Fruit fly (Drosophila melanogaster) whole organism, prepupa: ENCODE results near the gene CG12795.

Source experiments
- CG11762 ChIP-seq: fragments of 200-800 bp; sonication (Bioruptor generic); optimal IDR thresholded peaks from 3 replicates; lab custom pipeline; 2016; ENCODE audit warnings: missing biosample characterization, missing genetic modification characterization; ENCODE audit not compliant: insufficient read depth
- CG15336 ChIP-seq: fragments of 200-800 bp; sonication (Bioruptor generic); IDR thresholded peaks from 2 replicates; pipeline ENCODE4 v1.3.6; 2022; ENCODE audit warnings: missing biosample characterization, missing genetic modification characterization
- CG1621 ChIP-seq: fragments of 200-800 bp; sonication (Bioruptor generic); optimal IDR thresholded peaks from 3 replicates; lab custom pipeline; 2018; ENCODE audit warnings: missing biosample characterization, mild to moderate bottlenecking, missing genetic modification characterization
- CG16779 ChIP-seq: fragments of 200-800 bp; sonication (Bioruptor generic); optimal IDR thresholded peaks from 3 replicates; lab custom pipeline; 2017; ENCODE audit warnings: missing biosample characterization, mild to moderate bottlenecking, missing genetic modification characterization
- CG3032 ChIP-seq: fragments of 200-800 bp; optimal IDR thresholded peaks from 2 replicates; lab custom pipeline; 2019; ENCODE audit warnings: missing biosample characterization, mild to moderate bottlenecking, missing genetic modification characterization, moderate library complexity
- CG31627 ChIP-seq: fragments of 200-800 bp; sonication (Bioruptor generic); optimal IDR thresholded peaks from 3 replicates; lab custom pipeline; 2016; ENCODE audit warnings: missing biosample characterization, missing genetic modification characterization
- CG32006 ChIP-seq: fragments of 200-800 bp; sonication (Bioruptor generic); optimal IDR thresholded peaks from 3 replicates; lab custom pipeline; 2017; ENCODE audit warnings: missing biosample characterization, mild to moderate bottlenecking, missing genetic modification characterization
- CG34406 ChIP-seq: fragments of 200-800 bp; sonication (Bioruptor generic); optimal IDR thresholded peaks from 3 replicates; lab custom pipeline; 2016; ENCODE audit warnings: missing biosample characterization, missing genetic modification characterization
- CG3919 ChIP-seq: fragments of 200-800 bp; sonication (Bioruptor generic); optimal IDR thresholded peaks from 3 replicates; lab custom pipeline; 2016; ENCODE audit warnings: missing biosample characterization, missing genetic modification characterization
- CG4318 ChIP-seq: fragments of 200-800 bp; sonication (Bioruptor generic); optimal IDR thresholded peaks from 3 replicates; lab custom pipeline; 2017; ENCODE audit warnings: missing biosample characterization, mild to moderate bottlenecking, missing genetic modification characterization
- CG6163 ChIP-seq: fragments of 200-800 bp; sonication (Bioruptor generic); IDR thresholded peaks from 3 replicates; pipeline ENCODE4 v1.3.6; 2022; ENCODE audit warnings: missing biosample characterization, missing genetic modification characterization
- CG6276 ChIP-seq: fragments of 200-800 bp; sonication (Bioruptor generic); optimal IDR thresholded peaks from 2 replicates; lab custom pipeline; 2017; ENCODE audit warnings: missing biosample characterization, mild to moderate bottlenecking, missing genetic modification characterization
- CG6792 ChIP-seq: fragments of 200-800 bp; sonication (Bioruptor generic); optimal IDR thresholded peaks from 3 replicates; lab custom pipeline; 2016; ENCODE audit warnings: missing biosample characterization, missing genetic modification characterization
- CG6854 ChIP-seq: fragments of 200-800 bp; sonication (Bioruptor generic); optimal IDR thresholded peaks from 2 replicates; lab custom pipeline; 2017; ENCODE audit warnings: missing biosample characterization, mild to moderate bottlenecking, missing genetic modification characterization
- CG7368 ChIP-seq: fragments of 200-800 bp; sonication (Bioruptor generic); optimal IDR thresholded peaks from 3 replicates; lab custom pipeline; 2016; ENCODE audit warnings: missing biosample characterization, missing genetic modification characterization
- CG8119 ChIP-seq: fragments of 200-800 bp; sonication (Bioruptor generic); IDR thresholded peaks from 3 replicates; pipeline ENCODE4 v1.3.6; 2022; ENCODE audit warnings: missing biosample characterization, missing genetic modification characterization
- CG8319 ChIP-seq: fragments of 200-800 bp; sonication (Bioruptor generic); optimal IDR thresholded peaks from 3 replicates; lab custom pipeline; 2016; ENCODE audit warnings: missing biosample characterization, missing genetic modification characterization
- CG8632 ChIP-seq: fragments of 200-800 bp; sonication (Bioruptor generic); optimal IDR thresholded peaks from 3 replicates; lab custom pipeline; 2016; ENCODE audit warnings: missing biosample characterization, missing genetic modification characterization
- Eip78C ChIP-seq: fragments of 200-800 bp; sonication (Bioruptor generic); peaks from one replicate; lab custom pipeline; 2016; ENCODE audit warnings: missing biosample characterization, missing genetic modification characterization
- Eip93F ChIP-seq: fragments of 200-800 bp; sonication (Bioruptor generic); optimal IDR thresholded peaks from 2 replicates; lab custom pipeline; 2016; ENCODE audit warnings: missing biosample characterization, mild to moderate bottlenecking, missing genetic modification characterization
- Ets21C ChIP-seq: fragments of 200-800 bp; sonication (Bioruptor generic); optimal IDR thresholded peaks from 3 replicates; lab custom pipeline; 2016; ENCODE audit warnings: missing biosample characterization, missing genetic modification characterization
- Gug ChIP-seq: fragments of 200-800 bp; sonication (Bioruptor generic); IDR thresholded peaks from 2 replicates; pipeline ENCODE4 v1.3.6; 2022; ENCODE audit warnings: missing biosample characterization, missing genetic modification characterization
- Hr38 ChIP-seq: sonication (Bioruptor generic); optimal IDR thresholded peaks from 2 replicates; lab custom pipeline; 2016; ENCODE audit warnings: missing biosample characterization, missing genetic modification characterization
- Hr39 ChIP-seq: fragments of 200-800 bp; sonication (Bioruptor generic); optimal IDR thresholded peaks from 2 replicates; lab custom pipeline; 2016; ENCODE audit warnings: missing biosample characterization, missing genetic modification characterization
- Hr4 ChIP-seq: fragments of 200-800 bp; sonication (Bioruptor generic); optimal IDR thresholded peaks from 3 replicates; lab custom pipeline; 2016; ENCODE audit warnings: missing biosample characterization, missing genetic modification characterization
- Met ChIP-seq: fragments of 200-800 bp; sonication (Bioruptor generic); optimal IDR thresholded peaks from 3 replicates; lab custom pipeline; 2016; ENCODE audit warnings: missing biosample characterization, missing genetic modification characterization
- OdsH ChIP-seq: fragments of 200-800 bp; sonication (Bioruptor generic); optimal IDR thresholded peaks from 3 replicates; lab custom pipeline; 2016; ENCODE audit warnings: missing biosample characterization, missing genetic modification characterization
- Smox ChIP-seq: fragments of 200-800 bp; sonication (Bioruptor generic); optimal IDR thresholded peaks from 3 replicates; lab custom pipeline; 2016; ENCODE audit warnings: missing biosample characterization, missing genetic modification characterization
- Sox14 ChIP-seq: fragments of 200-800 bp; sonication (Bioruptor generic); optimal IDR thresholded peaks from 3 replicates; lab custom pipeline; 2016; ENCODE audit warnings: missing biosample characterization, missing genetic modification characterization
- Sox15 ChIP-seq: fragments of 200-800 bp; sonication (Bioruptor generic); optimal IDR thresholded peaks from 3 replicates; lab custom pipeline; 2016; ENCODE audit warnings: missing biosample characterization, missing genetic modification characterization
- achi ChIP-seq: fragments of 200-800 bp; sonication (Bioruptor generic); optimal IDR thresholded peaks from 3 replicates; lab custom pipeline; 2016; ENCODE audit warnings: missing biosample characterization, missing genetic modification characterization
- acj6 ChIP-seq: fragments of 200-800 bp; sonication (Bioruptor generic); optimal IDR thresholded peaks from 3 replicates; lab custom pipeline; 2016; ENCODE audit warnings: missing biosample characterization, missing genetic modification characterization
- cyc ChIP-seq: fragments of 200-800 bp; sonication (Bioruptor generic); optimal IDR thresholded peaks from 3 replicates; lab custom pipeline; 2016; ENCODE audit warnings: missing biosample characterization, missing genetic modification characterization
- dac ChIP-seq: fragments of 200-800 bp; sonication (Bioruptor generic); optimal IDR thresholded peaks from 2 replicates; lab custom pipeline; 2017; ENCODE audit warnings: missing biosample characterization, mild to moderate bottlenecking, missing genetic modification characterization
- dsx ChIP-seq: fragments of 200-800 bp; optimal IDR thresholded peaks from 3 replicates; lab custom pipeline; 2019; ENCODE audit warnings: missing biosample characterization, mild to moderate bottlenecking, missing genetic modification characterization, moderate library complexity; ENCODE audit not compliant: poor library complexity, severe bottlenecking
- eg ChIP-seq: fragments of 200-800 bp; sonication (Bioruptor generic); IDR thresholded peaks from 3 replicates; pipeline ENCODE4 v1.3.6; 2022; ENCODE audit warnings: missing biosample characterization, missing genetic modification characterization
- esn ChIP-seq: fragments of 200-800 bp; sonication (Bioruptor generic); optimal IDR thresholded peaks from 2 replicates; lab custom pipeline; 2016; ENCODE audit warnings: missing biosample characterization, mild to moderate bottlenecking, missing genetic modification characterization, moderate library complexity
- fd85E ChIP-seq: fragments of 200-800 bp; sonication (Bioruptor generic); optimal IDR thresholded peaks from 3 replicates; lab custom pipeline; 2016; ENCODE audit warnings: missing biosample characterization, missing genetic modification characterization
- lz ChIP-seq: fragments of 200-800 bp; sonication (Bioruptor generic); optimal IDR thresholded peaks from 3 replicates; lab custom pipeline; 2016; ENCODE audit warnings: missing biosample characterization, missing genetic modification characterization
- net ChIP-seq: fragments of 200-800 bp; sonication (Bioruptor generic); optimal IDR thresholded peaks from 3 replicates; lab custom pipeline; 2016; ENCODE audit warnings: missing biosample characterization, missing genetic modification characterization
- pdm3 ChIP-seq: fragments of 200-800 bp; sonication (Bioruptor generic); optimal IDR thresholded peaks from 3 replicates; lab custom pipeline; 2016; ENCODE audit warnings: missing biosample characterization, missing genetic modification characterization
- spab ChIP-seq: fragments of 200-800 bp; sonication (Bioruptor generic); optimal IDR thresholded peaks from 2 replicates; lab custom pipeline; 2017; ENCODE audit warnings: missing biosample characterization, mild to moderate bottlenecking, missing genetic modification characterization, missing genetic modification reagents
- ss ChIP-seq, 2 experiments: fragments of 200-800 bp; sonication (Bioruptor generic); optimal IDR thresholded peaks; 2 replicates in 1 of 2; 3 replicates in 1 of 2; lab custom pipeline; 2017 to 2018; ENCODE audit warnings: mild to moderate bottlenecking in 2 of 2, missing biosample characterization in 2 of 2, missing genetic modification characterization in 2 of 2, moderate library complexity in 1 of 2
- vri ChIP-seq: fragments of 200-800 bp; sonication (Bioruptor generic); optimal IDR thresholded peaks from 3 replicates; lab custom pipeline; 2016; ENCODE audit warnings: missing biosample characterization, mild to moderate bottlenecking, missing genetic modification characterization

The CG12795 gene

DNA sequence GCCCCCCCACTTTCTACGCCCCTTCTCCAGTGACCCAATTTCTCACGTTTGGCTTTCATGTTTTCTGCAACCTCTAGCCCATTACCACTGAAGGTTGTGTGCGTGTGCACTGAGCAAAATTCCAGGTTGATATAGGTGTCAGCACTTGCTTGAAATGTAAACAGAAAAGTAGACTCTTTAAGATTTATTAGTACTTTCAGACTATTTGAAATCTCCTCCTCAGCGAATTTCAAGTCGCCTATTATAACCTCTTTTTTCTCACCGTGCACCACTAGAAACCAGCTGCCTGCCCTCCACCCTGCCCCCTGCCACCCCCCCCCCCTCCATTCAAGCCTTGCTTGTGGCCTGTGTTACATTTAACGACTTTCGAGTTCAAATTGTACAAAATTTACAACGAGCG lies 17.2 kb upstream of the CG12795 start (continued):
- TF ChIP-seq dsx (GFP tag; lab: Kevin White, UChicago) (no peak), Hr38 (no peak), CG7368 (no peak), CG16779 (tag; lab: Kevin White, UChicago) (no peak), spab (GFP tag; lab: Kevin White, UChicago) (no peak), lz (GFP tag; lab: Kevin White, UChicago) (no peak), CG1621 (tag; lab: Kevin White, UChicago) (no peak), dac (GFP tag; lab: Kevin White, UChicago) (peak; percentile 30), esn (GFP tag; lab: Kevin White, UChicago) (no peak), CG34406 (GFP tag; lab: Kevin White, UChicago) (no peak), CG15336 (GFP tag; lab: Robert Waterston, UW) (peak; percentile 66), CG31627 (GFP tag; lab: Kevin White, UChicago) (no peak), Sox15 (GFP tag; lab: Kevin White, UChicago) (no peak)

DNA sequence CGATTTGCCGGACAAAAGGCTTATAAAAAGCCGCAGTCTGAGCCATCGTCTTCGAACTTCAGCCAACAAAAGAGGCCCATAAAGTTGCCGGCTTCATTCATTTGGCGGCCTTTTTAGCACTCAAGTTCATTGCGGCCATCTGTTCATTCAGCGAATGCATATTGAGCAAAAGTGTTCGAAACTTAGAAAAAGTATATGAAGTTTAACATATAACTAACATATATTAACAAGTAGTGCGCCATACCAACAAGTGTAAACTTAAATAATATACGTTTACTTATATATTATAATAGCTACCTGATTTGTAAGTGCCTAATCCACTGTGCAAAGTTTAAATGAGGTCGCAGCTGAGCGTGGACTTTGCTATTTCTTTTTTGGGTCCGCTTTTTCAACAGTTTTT lies 15.9 kb upstream of the CG12795 start:
- peak; percentile 68 for TF ChIP-seq CG8119
- no peak for TF ChIP-seq CG6854 (GFP tag; lab: Kevin White, UChicago)
- TF ChIP-seq CG4318 (GFP tag; lab: Kevin White, UChicago) = peak; percentile 4
- peak; percentile 39 for TF ChIP-seq OdsH
- peak; percentile 29; the same call in 1 of the 2 replicates for TF ChIP-seq CG15336 (GFP tag; lab: Robert Waterston, UW)
- peak; percentile 67 for TF ChIP-seq Eip78C (GFP tag; lab: Kevin White, UChicago)
- TF ChIP-seq Sox14 (GFP tag; lab: Kevin White, UChicago) = peak; percentile 15
- TF ChIP-seq CG3919 = no peak
- peak; percentile 52; the same call in 2 of the 3 replicates for TF ChIP-seq CG6163 (GFP tag; lab: Robert Waterston, UW)
- TF ChIP-seq Hr4 (GFP tag; lab: Kevin White, UChicago) = peak; percentile 38
- TF ChIP-seq achi (GFP tag; lab: Kevin White, UChicago) = peak; percentile 29
- TF ChIP-seq CG16779 (tag; lab: Kevin White, UChicago) = no peak
- TF ChIP-seq net = peak; percentile 6
- no peak for TF ChIP-seq CG31627 (GFP tag; lab: Kevin White, UChicago)
- peak; percentile 47 for TF ChIP-seq CG32006 (GFP tag; lab: Kevin White, UChicago)
- peak; percentile 28; the same call in 1 of the 3 replicates for TF ChIP-seq eg (GFP tag; lab: Robert Waterston, UW)
- peak; percentile 12 for TF ChIP-seq CG6276 (GFP tag; lab: Kevin White, UChicago)
- peak; percentile 43 for TF ChIP-seq dac (GFP tag; lab: Kevin White, UChicago)
- peak; percentile 17 for TF ChIP-seq pdm3 (GFP tag; lab: Kevin White, UChicago)

DNA sequence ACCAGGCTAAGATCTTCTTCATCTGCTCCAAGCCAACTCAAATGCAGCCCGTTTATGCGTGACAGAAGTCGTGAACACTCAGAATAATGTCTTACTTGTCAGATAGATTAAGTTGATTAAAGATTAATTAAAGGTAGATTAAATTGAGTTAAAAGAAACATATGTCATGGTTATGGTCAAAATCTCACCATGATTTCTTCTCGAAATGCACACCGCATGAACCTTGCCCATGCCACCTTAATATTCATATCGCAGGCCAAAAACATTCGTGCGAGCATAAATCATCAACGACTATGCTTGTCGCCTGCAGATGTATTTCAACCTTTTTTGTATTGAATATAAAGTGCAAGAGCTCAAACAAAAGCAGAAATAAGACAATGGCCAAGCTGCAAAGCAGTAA lies 15.2 kb upstream of the CG12795 start:
- peak; percentile 63 for TF ChIP-seq CG11762 (GFP tag; lab: Kevin White, UChicago)
- TF ChIP-seq achi (GFP tag; lab: Kevin White, UChicago) = peak; percentile 83
- TF ChIP-seq CG1621 (tag; lab: Kevin White, UChicago) = peak; percentile 76
- peak; percentile 93 for TF ChIP-seq OdsH
- TF ChIP-seq CG7368 = peak; percentile 71
- peak; percentile 91 for TF ChIP-seq eg (GFP tag; lab: Robert Waterston, UW)
- peak; percentile 92 for TF ChIP-seq pdm3 (GFP tag; lab: Kevin White, UChicago)
- TF ChIP-seq vri (GFP tag; lab: Kevin White, UChicago) = peak; percentile 95
- TF ChIP-seq CG32006 (GFP tag; lab: Kevin White, UChicago) = peak; percentile 81
- no peak for TF ChIP-seq Sox15 (GFP tag; lab: Kevin White, UChicago)
- TF ChIP-seq esn (GFP tag; lab: Kevin White, UChicago) = peak; percentile 96
- TF ChIP-seq fd85E = peak; percentile 11
- TF ChIP-seq CG6792 (GFP tag; lab: Kevin White, UChicago) = peak; percentile 86
- peak; percentile 89 for TF ChIP-seq Met (GFP tag; lab: Kevin White, UChicago)
- TF ChIP-seq net = peak; percentile 73
- peak; percentile 31 for TF ChIP-seq spab (GFP tag; lab: Kevin White, UChicago)
- peak; percentile 53 for TF ChIP-seq Eip93F (GFP tag; lab: Kevin White, UChicago)
- TF ChIP-seq Smox = peak; percentile 83
- peak; percentile 66 for TF ChIP-seq CG8632
- peak; percentile 83 for TF ChIP-seq Hr39
- TF ChIP-seq CG3032 (tag; lab: Kevin White, UChicago) = peak; percentile 71
- peak; percentile 76 for TF ChIP-seq acj6 (GFP tag; lab: Kevin White, UChicago)
- peak; percentile 95 for TF ChIP-seq CG6163 (GFP tag; lab: Robert Waterston, UW)
- TF ChIP-seq Sox14 (GFP tag; lab: Kevin White, UChicago) = peak; percentile 93
- peak; percentile 57 for TF ChIP-seq CG4318 (GFP tag; lab: Kevin White, UChicago)
- TF ChIP-seq ss (GFP tag; optimal IDR thresholded peaks at IDR 0.05; lab: Kevin White, UChicago) = peak; percentile 46 to 68
- TF ChIP-seq Hr38 = no peak
- TF ChIP-seq CG6854 (GFP tag; lab: Kevin White, UChicago) = no peak
- peak; percentile 35 for TF ChIP-seq CG8319 (GFP tag; lab: Kevin White, UChicago)
- peak; percentile 87 for TF ChIP-seq CG31627 (GFP tag; lab: Kevin White, UChicago)
- TF ChIP-seq Gug = peak; percentile 69
- peak; percentile 89 for TF ChIP-seq Ets21C (GFP tag; lab: Kevin White, UChicago)
- TF ChIP-seq cyc (GFP tag; lab: Kevin White, UChicago) = peak; percentile 75
